Fruit fly (Drosophila melanogaster): Measurements from ENCODE around the gene mRpL28.

- no peak for TF ChIP-seq CG31627 (GFP tag; optimal IDR thresholded peaks at IDR 0.05)
- no peak for TF ChIP-seq Sox102F (GFP tag; optimal IDR thresholded peaks at IDR 0.05)
Observed at dm6 chr2L:4936325-4936869, 37.4 kb upstream of the mRpL28 start, which contains the start of gene hoe2.
